Worm (Caenorhabditis elegans): ENCODE results near the gene F19G12.3.

F19G12.3 gene

ce11 chrX:1451816-1452602 is 27.4 kb downstream of the F19G12.3 start:
- TF ChIP-seq ama-1 (optimal IDR thresholded peaks at IDR 0.05), result peak; percentile 83
- peak; percentile 20 for TF ChIP-seq F13H6.1 (tag; optimal IDR thresholded peaks at IDR 0.05)
- TF ChIP-seq ztf-4 (tag; optimal IDR thresholded peaks at IDR 0.05), result peak; percentile 32
- no peak for TF ChIP-seq nhr-77 (tag; optimal IDR thresholded peaks at IDR 0.05)

ce11 chrX:1453770-1454169 is 29.2 kb downstream of the F19G12.3 start, which contains the start of gene cebp-1:
Gene cebp-1, minus strand, starts transcription at chrX:1453868.
- TF ChIP-seq ceh-82 (tag; optimal IDR thresholded peaks at IDR 0.05), result no peak
- peak; percentile 23 for TF ChIP-seq sma-3 (GFP tag; optimal IDR thresholded peaks at IDR 0.05)
- TF ChIP-seq sma-9 (GFP tag; optimal IDR thresholded peaks at IDR 0.05), result peak; percentile 85
- TF ChIP-seq sma-9 (tag; optimal IDR thresholded peaks at IDR 0.05), result no peak
- TF ChIP-seq egl-27 (tag; optimal IDR thresholded peaks at IDR 0.05), result peak; percentile 33
- TF ChIP-seq lsy-2 (tag; optimal IDR thresholded peaks at IDR 0.05), result peak in 1 of 2 experiments; percentile 7
- TF ChIP-seq ztf-1 (GFP tag; conservative IDR thresholded peaks at IDR 0.05), result no peak
- TF ChIP-seq zag-1 (tag; optimal IDR thresholded peaks at IDR 0.05), result no peak
- TF ChIP-seq R02D3.7 (tag; optimal IDR thresholded peaks at IDR 0.05), result no peak
- no peak for TF ChIP-seq elt-1 (tag; optimal IDR thresholded peaks at IDR 0.05)
- no peak for TF ChIP-seq gmeb-1 (tag; optimal IDR thresholded peaks at IDR 0.05)
- TF ChIP-seq nhr-77 (tag; optimal IDR thresholded peaks at IDR 0.05), result no peak
- no peak for TF ChIP-seq lin-13 (GFP tag; optimal IDR thresholded peaks at IDR 0.05)
- TF ChIP-seq mdl-1 (tag; optimal IDR thresholded peaks at IDR 0.05), result no peak
- TF ChIP-seq peb-1 (tag; optimal IDR thresholded peaks at IDR 0.05), result no peak
- TF ChIP-seq alr-1 (tag; optimal IDR thresholded peaks at IDR 0.05), result no peak
- no peak for TF ChIP-seq nhr-21 (tag; optimal IDR thresholded peaks at IDR 0.05)
- no peak for TF ChIP-seq skn-1 (tag; optimal IDR thresholded peaks at IDR 0.05)
- TF ChIP-seq nhr-6 (tag; optimal IDR thresholded peaks at IDR 0.05), result no peak
- no peak for TF ChIP-seq dmd-4 (tag; optimal IDR thresholded peaks at IDR 0.05)
- TF ChIP-seq mbf-1 (tag; optimal IDR thresholded peaks at IDR 0.05), result no peak
- no peak for TF ChIP-seq nhr-129 (tag; optimal IDR thresholded peaks at IDR 0.05)
- peak; percentile 30 for TF ChIP-seq ama-1 (optimal IDR thresholded peaks at IDR 0.05)
- no peak for TF ChIP-seq ceh-16 (tag; optimal IDR thresholded peaks at IDR 0.05)
- peak; percentile 63 for TF ChIP-seq blmp-1 (tag; optimal IDR thresholded peaks at IDR 0.05; ENCODE audit: insufficient read depth)
- no peak for TF ChIP-seq nhr-12 (tag; optimal IDR thresholded peaks at IDR 0.05)
- peak; percentile 18 for TF ChIP-seq F13H6.1 (tag; optimal IDR thresholded peaks at IDR 0.05)
- no peak for TF ChIP-seq snpc-4 (tag; optimal IDR thresholded peaks at IDR 0.05)
- TF ChIP-seq nhr-25 (tag; optimal IDR thresholded peaks at IDR 0.05), result no peak
- TF ChIP-seq C34F6.9 (tag; optimal IDR thresholded peaks at IDR 0.05), result no peak
- peak; percentile 36 for TF ChIP-seq unc-55 (GFP tag; optimal IDR thresholded peaks at IDR 0.05)
- TF ChIP-seq nhr-11 (tag; optimal IDR thresholded peaks at IDR 0.05), result no peak
- no peak for TF ChIP-seq nhr-10 (tag; optimal IDR thresholded peaks at IDR 0.05)
- no peak for TF ChIP-seq Y55F3AM.14 (GFP tag; optimal IDR thresholded peaks at IDR 0.05)
- no peak for TF ChIP-seq mab-5 (tag; optimal IDR thresholded peaks at IDR 0.05)
- no peak for TF ChIP-seq nhr-237 (tag; optimal IDR thresholded peaks at IDR 0.05)
- peak; percentile 89 for TF ChIP-seq fos-1 (tag; optimal IDR thresholded peaks at IDR 0.05)
- TF ChIP-seq nhr-23 (tag; optimal IDR thresholded peaks at IDR 0.05), result no peak
- TF ChIP-seq elt-3 (tag; optimal IDR thresholded peaks at IDR 0.05), result no peak
- TF ChIP-seq sem-4 (tag; optimal IDR thresholded peaks at IDR 0.05), result no peak
- no peak for TF ChIP-seq lin-39 (tag; optimal IDR thresholded peaks at IDR 0.05)
- no peak for TF ChIP-seq ZK546.5 (tag; optimal IDR thresholded peaks at IDR 0.05)
- no peak for TF ChIP-seq unc-39 (tag; optimal IDR thresholded peaks at IDR 0.05)
- TF ChIP-seq crh-2 (tag; optimal IDR thresholded peaks at IDR 0.05), result no peak
- TF ChIP-seq lin-11 (tag; optimal IDR thresholded peaks at IDR 0.05), result no peak
- no peak for TF ChIP-seq aly-2 (tag; optimal IDR thresholded peaks at IDR 0.05)
- TF ChIP-seq unc-62 (GFP tag; optimal IDR thresholded peaks at IDR 0.05), result no peak
- TF ChIP-seq ztf-4 (tag; optimal IDR thresholded peaks at IDR 0.05), result no peak
- no peak for TF ChIP-seq ztf-11 (tag; optimal IDR thresholded peaks at IDR 0.05)

All from whole organism, L2 larva.